ENCODE assay signal across 2 fruit fly cellular contexts in the genomic region with DNA sequence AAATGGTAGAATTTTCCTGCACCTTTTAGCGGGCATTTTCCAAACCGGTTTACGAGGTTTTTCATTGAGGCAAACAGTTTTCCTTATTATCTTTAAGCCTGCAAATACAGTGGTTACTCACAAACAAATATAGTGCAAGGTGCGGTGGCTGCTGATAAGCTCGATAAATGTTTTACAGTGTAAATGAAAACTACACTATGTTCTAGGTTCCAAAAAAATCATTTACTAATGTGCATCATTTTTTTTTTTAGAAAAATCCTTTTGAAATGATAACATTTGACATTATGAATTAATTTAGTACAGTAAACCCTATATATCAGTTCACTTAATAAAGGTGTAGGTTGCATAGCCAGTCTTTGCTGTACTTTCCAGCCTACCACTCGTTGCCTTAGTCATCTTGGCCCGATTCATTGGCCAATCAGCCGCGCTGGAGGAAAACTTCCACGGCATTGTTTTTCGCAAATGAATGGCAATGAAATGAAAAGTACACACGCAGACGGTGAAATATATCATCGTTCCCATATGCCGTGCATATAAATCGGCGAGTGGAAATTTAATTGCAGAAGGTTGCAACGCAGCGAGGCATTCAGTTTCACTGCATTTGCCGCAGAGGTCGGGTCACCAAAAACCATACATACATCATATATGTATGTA.
A peak's percentile ranks its signal among the peaks of the same experiment; 100 is the strongest.
TF ChIP-seq lines count a peak whose summit lies in the region.

No protein-coding gene starts in this region.

TF ChIP-seq in whole organism, embryonic, 481 proteins besides CTCF, POLR2A, EP300 and RAD21 (continued from another document and continues in another):
- TF ChIP-seq grau (tag; optimal IDR thresholded peaks at IDR 0.05; lab: Kevin White, UChicago), result peak; percentile 88
- TF ChIP-seq trh (GFP tag; optimal IDR thresholded peaks at IDR 0.05; lab: Kevin White, UChicago), result no peak
- TF ChIP-seq Antp (GFP tag; optimal IDR thresholded peaks at IDR 0.05; lab: Kevin White, UChicago), result no peak
- TF ChIP-seq BtbVII (GFP tag; optimal IDR thresholded peaks at IDR 0.05; lab: Kevin White, UChicago), result no peak
- no peak for TF ChIP-seq pb (GFP tag; optimal IDR thresholded peaks at IDR 0.05; lab: Kevin White, UChicago)
- no peak for TF ChIP-seq CG12071 (GFP tag; optimal IDR thresholded peaks at IDR 0.05; lab: Kevin White, UChicago)
- TF ChIP-seq Lpt (GFP tag; optimal IDR thresholded peaks at IDR 0.05; lab: Kevin White, UChicago), result no peak
- peak; percentile 31; the same call in 1 of the 2 replicates for TF ChIP-seq Xrp1 (GFP tag; IDR thresholded peaks at IDR 0.05; lab: Robert Waterston, UW)
- no peak for TF ChIP-seq ATbp (GFP tag; optimal IDR thresholded peaks at IDR 0.05; lab: Kevin White, UChicago)
- peak; percentile 27 for TF ChIP-seq dmrt11E (tag; optimal IDR thresholded peaks at IDR 0.05; lab: Kevin White, UChicago)
- TF ChIP-seq Meics (GFP tag; optimal IDR thresholded peaks at IDR 0.05; lab: Kevin White, UChicago), result no peak
- TF ChIP-seq HLH54F (GFP tag; optimal IDR thresholded peaks at IDR 0.05; lab: Kevin White, UChicago), result no peak
- no peak for TF ChIP-seq BEAF-32 (GFP tag; optimal IDR thresholded peaks at IDR 0.05; lab: Kevin White, UChicago)
- no peak for TF ChIP-seq Hr39 (optimal IDR thresholded peaks at IDR 0.05; lab: Kevin White, UChicago)
- TF ChIP-seq aop (GFP tag; IDR thresholded peaks at IDR 0.05; lab: Robert Waterston, UW), result no peak
- no peak for TF ChIP-seq Vsx1 (GFP tag; optimal IDR thresholded peaks at IDR 0.05; lab: Kevin White, UChicago)
- peak; percentile 16 for TF ChIP-seq lilli (GFP tag; optimal IDR thresholded peaks at IDR 0.05; lab: Kevin White, UChicago)
- peak; percentile 72 for TF ChIP-seq Med (GFP tag; lab: Kevin White, UChicago)
- no peak for TF ChIP-seq CG10959 (GFP tag; IDR thresholded peaks at IDR 0.05; lab: Robert Waterston, UW)
- TF ChIP-seq unc-4 (GFP tag; IDR thresholded peaks at IDR 0.05; lab: Robert Waterston, UW; ENCODE audit: partially characterized antibody), result no peak
- TF ChIP-seq Asciz (GFP tag; optimal IDR thresholded peaks at IDR 0.05; lab: Kevin White, UChicago), result no peak
- TF ChIP-seq cg (GFP tag; optimal IDR thresholded peaks at IDR 0.05; lab: Kevin White, UChicago), result peak; percentile 47
- TF ChIP-seq CG16815 (GFP tag; optimal IDR thresholded peaks at IDR 0.05; lab: Kevin White, UChicago), result no peak
- TF ChIP-seq Lhr (GFP tag; optimal IDR thresholded peaks at IDR 0.05; lab: Kevin White, UChicago), result no peak
- TF ChIP-seq CG2199 (GFP tag; IDR thresholded peaks at IDR 0.05; lab: Robert Waterston, UW), result no peak
- TF ChIP-seq CG12391 (tag; optimal IDR thresholded peaks at IDR 0.05; lab: Kevin White, UChicago), result peak; percentile 16
- no peak for TF ChIP-seq Eip74EF (GFP tag; optimal IDR thresholded peaks at IDR 0.05; lab: Kevin White, UChicago)
- TF ChIP-seq ssp (GFP tag; IDR thresholded peaks at IDR 0.05; lab: Robert Waterston, UW), result no peak
- no peak for TF ChIP-seq Atf3 (GFP tag; optimal IDR thresholded peaks at IDR 0.05; lab: Kevin White, UChicago)
- no peak for TF ChIP-seq Awh (GFP tag; IDR thresholded peaks at IDR 0.05; lab: Robert Waterston, UW)
- no peak for TF ChIP-seq zen (tag; optimal IDR thresholded peaks at IDR 0.05; lab: Kevin White, UChicago)
- no peak for TF ChIP-seq ERR (GFP tag; optimal IDR thresholded peaks at IDR 0.05; lab: Kevin White, UChicago)
- TF ChIP-seq fd102C (GFP tag; optimal IDR thresholded peaks at IDR 0.05; lab: Kevin White, UChicago), result no peak
- no peak for TF ChIP-seq bowl (GFP tag; IDR thresholded peaks at IDR 0.05; lab: Robert Waterston, UW)
- TF ChIP-seq Doc3 (GFP tag; IDR thresholded peaks at IDR 0.05; lab: Robert Waterston, UW; ENCODE audit: partially characterized antibody), result no peak
- no peak for TF ChIP-seq CG43689 (GFP tag; IDR thresholded peaks at IDR 0.05; lab: Robert Waterston, UW)
- TF ChIP-seq CG12236 (GFP tag; optimal IDR thresholded peaks at IDR 0.05; lab: Kevin White, UChicago), result no peak
- no peak for TF ChIP-seq CG30020 (tag; optimal IDR thresholded peaks at IDR 0.05; lab: Kevin White, UChicago)
- TF ChIP-seq CG15073 (GFP tag; optimal IDR thresholded peaks at IDR 0.05; lab: Kevin White, UChicago), result no peak
- TF ChIP-seq CG10209 (GFP tag; optimal IDR thresholded peaks at IDR 0.05; lab: Kevin White, UChicago), result no peak
- no peak for TF ChIP-seq gfzf (GFP tag; optimal IDR thresholded peaks at IDR 0.05; lab: Kevin White, UChicago)
- TF ChIP-seq Poxn (GFP tag; IDR thresholded peaks at IDR 0.05; lab: Robert Waterston, UW), result no peak
- peak; percentile 27; the same call in 1 of the 2 replicates for TF ChIP-seq CG6689 (GFP tag; IDR thresholded peaks at IDR 0.05; lab: Robert Waterston, UW)
- no peak for TF ChIP-seq gsb (GFP tag; IDR thresholded peaks at IDR 0.05; lab: Robert Waterston, UW)
- TF ChIP-seq dpn (GFP tag; optimal IDR thresholded peaks at IDR 0.05; lab: Kevin White, UChicago), result peak in 1 of 2 experiments; percentile 3
- TF ChIP-seq pzg (GFP tag; optimal IDR thresholded peaks at IDR 0.05; lab: Kevin White, UChicago), result no peak
- TF ChIP-seq CG34376 (GFP tag; optimal IDR thresholded peaks at IDR 0.05; lab: Kevin White, UChicago), result no peak
- no peak for TF ChIP-seq ab (GFP tag; optimal IDR thresholded peaks at IDR 0.05; lab: Kevin White, UChicago)
- TF ChIP-seq CG30403 (GFP tag; optimal IDR thresholded peaks at IDR 0.05; lab: Kevin White, UChicago), result no peak
- no peak for TF ChIP-seq Abd-B (GFP tag; optimal IDR thresholded peaks at IDR 0.05; lab: Kevin White, UChicago)
- no peak for TF ChIP-seq Sry-δ (GFP tag; optimal IDR thresholded peaks at IDR 0.05; lab: Kevin White, UChicago)
- peak; percentile 52 for TF ChIP-seq Sox102F (GFP tag; optimal IDR thresholded peaks at IDR 0.05; lab: Kevin White, UChicago)
- TF ChIP-seq row (GFP tag; IDR thresholded peaks at IDR 0.05; lab: Robert Waterston, UW), result peak; percentile 54
- TF ChIP-seq CG12219 (GFP tag; optimal IDR thresholded peaks at IDR 0.05; lab: Kevin White, UChicago), result no peak
- TF ChIP-seq lab (GFP tag; optimal IDR thresholded peaks at IDR 0.05; lab: Kevin White, UChicago), result no peak
- no peak for TF ChIP-seq vnd (GFP tag; IDR thresholded peaks at IDR 0.05; lab: Robert Waterston, UW; ENCODE audit: partially characterized antibody)
- TF ChIP-seq CG32532 (GFP tag; IDR thresholded peaks at IDR 0.05; lab: Robert Waterston, UW), result 0 out of 2 replicates have a peak, but pooled peaks have one; percentile 21
- TF ChIP-seq Nf-YB (GFP tag; optimal IDR thresholded peaks at IDR 0.05; lab: Kevin White, UChicago), result no peak
- no peak for TF ChIP-seq PHDP (tag; optimal IDR thresholded peaks at IDR 0.05; lab: Kevin White, UChicago)
- no peak for TF ChIP-seq Kr (GFP tag; optimal IDR thresholded peaks at IDR 0.05; lab: Kevin White, UChicago)
- TF ChIP-seq Six4 (GFP tag; optimal IDR thresholded peaks at IDR 0.05; lab: Kevin White, UChicago), result no peak
- no peak for TF ChIP-seq CG33213 (GFP tag; optimal IDR thresholded peaks at IDR 0.05; lab: Kevin White, UChicago)
- no peak for TF ChIP-seq prd (optimal IDR thresholded peaks at IDR 0.05; lab: Kevin White, UChicago)
- TF ChIP-seq prd (GFP tag; IDR thresholded peaks at IDR 0.05; lab: Robert Waterston, UW), result peak; percentile 5; the same call in 1 of the 3 replicates
- no peak for TF ChIP-seq Mes4 (GFP tag; optimal IDR thresholded peaks at IDR 0.05; lab: Kevin White, UChicago)

TF ChIP-seq in whole organism, prepupa, 60 proteins besides CTCF, POLR2A, EP300 and RAD21 (continued from another document):
- no peak for TF ChIP-seq Eip93F (GFP tag; optimal IDR thresholded peaks at IDR 0.05; lab: Kevin White, UChicago)
- TF ChIP-seq CG1621 (tag; optimal IDR thresholded peaks at IDR 0.05; lab: Kevin White, UChicago), result no peak
- TF ChIP-seq fd85E (GFP tag; optimal IDR thresholded peaks at IDR 0.05; lab: Kevin White, UChicago), result no peak
- peak; percentile 7 for TF ChIP-seq CG34406 (GFP tag; optimal IDR thresholded peaks at IDR 0.05; lab: Kevin White, UChicago)
- no peak for TF ChIP-seq ss (GFP tag; optimal IDR thresholded peaks at IDR 0.05; lab: Kevin White, UChicago)
- TF ChIP-seq CG8119 (GFP tag; IDR thresholded peaks at IDR 0.05; lab: Robert Waterston, UW), result peak; percentile 68
- no peak for TF ChIP-seq fkh (GFP tag; optimal IDR thresholded peaks at IDR 0.05; lab: Kevin White, UChicago)
- peak; percentile 36 for TF ChIP-seq Hr39 (GFP tag; optimal IDR thresholded peaks at IDR 0.05; lab: Kevin White, UChicago)
- TF ChIP-seq vri (GFP tag; optimal IDR thresholded peaks at IDR 0.05; lab: Kevin White, UChicago), result no peak
- TF ChIP-seq eg (GFP tag; IDR thresholded peaks at IDR 0.05; lab: Robert Waterston, UW), result peak; percentile 73
- TF ChIP-seq CG11294 (GFP tag; IDR thresholded peaks at IDR 0.05; lab: Robert Waterston, UW), result peak; percentile 24; the same call in 1 of the 2 replicates
- no peak for TF ChIP-seq CG8319 (GFP tag; optimal IDR thresholded peaks at IDR 0.05; lab: Kevin White, UChicago)
- TF ChIP-seq Hr4 (GFP tag; optimal IDR thresholded peaks at IDR 0.05; lab: Kevin White, UChicago), result peak; percentile 82
- TF ChIP-seq Eip75B (GFP tag; optimal IDR thresholded peaks at IDR 0.05; lab: Kevin White, UChicago), result no peak
- TF ChIP-seq CG3032 (tag; optimal IDR thresholded peaks at IDR 0.05; lab: Kevin White, UChicago), result no peak
- TF ChIP-seq Lpt (GFP tag; optimal IDR thresholded peaks at IDR 0.05; lab: Kevin White, UChicago), result no peak
- no peak for TF ChIP-seq CG9139 (GFP tag; optimal IDR thresholded peaks at IDR 0.05; lab: Kevin White, UChicago)
- peak; percentile 48 for TF ChIP-seq CG6276 (GFP tag; optimal IDR thresholded peaks at IDR 0.05; lab: Kevin White, UChicago)
- no peak for TF ChIP-seq esn (GFP tag; optimal IDR thresholded peaks at IDR 0.05; lab: Kevin White, UChicago)
- no peak for TF ChIP-seq CG11902 (GFP tag; optimal IDR thresholded peaks at IDR 0.05; lab: Kevin White, UChicago)
- no peak for TF ChIP-seq spab (GFP tag; optimal IDR thresholded peaks at IDR 0.05; lab: Kevin White, UChicago)
- peak; percentile 5 for TF ChIP-seq Sox14 (GFP tag; optimal IDR thresholded peaks at IDR 0.05; lab: Kevin White, UChicago)
- TF ChIP-seq dac (GFP tag; optimal IDR thresholded peaks at IDR 0.05; lab: Kevin White, UChicago), result no peak
- no peak for TF ChIP-seq CG16779 (tag; optimal IDR thresholded peaks at IDR 0.05; lab: Kevin White, UChicago)
- TF ChIP-seq CG10669 (GFP tag; optimal IDR thresholded peaks at IDR 0.05; lab: Kevin White, UChicago), result no peak
- TF ChIP-seq CG31627 (GFP tag; optimal IDR thresholded peaks at IDR 0.05; lab: Kevin White, UChicago), result peak; percentile 37
- TF ChIP-seq CG4318 (GFP tag; optimal IDR thresholded peaks at IDR 0.05; lab: Kevin White, UChicago), result peak; percentile 39
- TF ChIP-seq pdm3 (GFP tag; optimal IDR thresholded peaks at IDR 0.05; lab: Kevin White, UChicago), result peak; percentile 28
- no peak for TF ChIP-seq Ets96B (tag; optimal IDR thresholded peaks at IDR 0.05; lab: Kevin White, UChicago)
- TF ChIP-seq acj6 (GFP tag; optimal IDR thresholded peaks at IDR 0.05; lab: Kevin White, UChicago), result peak; percentile 36
